Worm (Caenorhabditis elegans): ENCODE measurements around the gene tbx-33.
A peak's percentile ranks its signal among the peaks of the same experiment; 100 is the strongest.

Gene tbx-33

ce11 chrIII:11666819-11667218 is 30.2 kb upstream of the tbx-33 start:
- TF ChIP-seq bed-1 (GFP tag; IDR thresholded peaks at IDR 0.05) (no peak), C06A6.2 (GFP tag; conservative IDR thresholded peaks at IDR 0.05) (no peak), efl-1 (GFP tag; optimal IDR thresholded peaks at IDR 0.05) (no peak)

DNA sequence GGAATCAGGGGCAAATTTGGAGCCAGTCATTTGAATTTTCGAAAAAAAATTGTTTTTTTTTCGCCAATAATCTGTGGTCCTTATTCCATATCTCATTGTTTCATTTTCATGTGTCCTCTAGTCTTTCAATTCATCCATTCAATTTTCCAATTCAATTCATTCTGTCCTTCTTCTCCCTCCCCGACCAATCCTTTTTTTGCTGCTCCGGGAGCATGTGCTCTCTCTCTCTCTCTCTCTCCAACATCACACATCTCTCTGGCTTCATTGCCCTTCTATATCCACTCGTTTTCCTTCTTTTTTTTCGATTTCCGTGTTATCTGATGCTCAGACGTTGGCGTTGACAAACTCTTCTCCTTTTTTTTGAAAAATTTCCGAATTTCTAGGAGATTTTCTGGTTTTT is 26.8 kb upstream of the tbx-33 start:
- TF ChIP-seq ztf-18 (tag; optimal IDR thresholded peaks at IDR 0.05): no peak

- TF ChIP-seq nhr-80 (tag; optimal IDR thresholded peaks at IDR 0.05): peak; percentile 7
- no peak for TF ChIP-seq F57C9.4 (tag; optimal IDR thresholded peaks at IDR 0.05)
- TF ChIP-seq zfh-2 (GFP tag; conservative IDR thresholded peaks at IDR 0.05): 0 out of 2 replicates have a peak, but pooled peaks have one; percentile 8
These were observed 24.1 kb upstream of the tbx-33 start for ce11 chrIII:11660736-11661135.

DNA sequence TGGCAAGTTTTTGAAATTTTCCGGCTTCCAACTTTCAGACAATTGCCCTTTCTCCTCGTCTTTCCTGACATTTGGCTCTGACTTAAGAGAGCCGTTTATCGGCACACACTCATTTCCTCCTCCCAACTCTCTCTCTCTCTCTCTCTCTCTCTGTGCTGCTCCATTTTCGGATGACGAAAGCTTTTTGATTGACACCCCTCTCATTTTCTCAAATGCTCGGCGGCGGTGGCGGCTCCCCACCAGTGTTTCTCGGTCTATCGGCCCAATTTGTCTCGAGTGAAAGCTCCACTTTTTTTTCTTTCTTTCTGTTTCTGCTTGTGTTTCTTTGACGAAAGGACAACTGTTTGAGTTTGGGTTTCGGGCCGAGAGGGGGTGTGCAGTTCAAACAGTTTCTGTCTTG is 23.2 kb upstream of the tbx-33 start:
- TF ChIP-seq cebp-1 (GFP tag; IDR thresholded peaks at IDR 0.05) (no peak), cebp-1 (tag; optimal IDR thresholded peaks at IDR 0.05) (peak; percentile 42), B0019.2 (GFP tag; conservative IDR thresholded peaks at IDR 0.05) (no peak), attf-5 (GFP tag; optimal IDR thresholded peaks at IDR 0.05) (peak; percentile 22), dox-1 (GFP tag; IDR thresholded peaks at IDR 0.05) (peak; percentile 10; the same call in 1 of the 2 replicates), zfh-2 (GFP tag; conservative IDR thresholded peaks at IDR 0.05) (peak; percentile 82), mcd-1 (GFP tag; IDR thresholded peaks at IDR 0.05) (0 out of 2 replicates have a peak, but pooled peaks have one; percentile 26), nhr-80 (tag; optimal IDR thresholded peaks at IDR 0.05) (peak; percentile 61), gei-17 (GFP tag; optimal IDR thresholded peaks at IDR 0.05) (no peak)

- no peak for TF ChIP-seq cebp-2 (GFP tag; IDR thresholded peaks at IDR 0.05)
- no peak for TF ChIP-seq F39B2.1 (GFP tag; IDR thresholded peaks at IDR 0.05)
- TF ChIP-seq nhr-179 (tag; optimal IDR thresholded peaks at IDR 0.05): no peak
- peak; percentile 42 for TF ChIP-seq nhr-80 (tag; optimal IDR thresholded peaks at IDR 0.05)
- no peak for TF ChIP-seq madf-3 (GFP tag; IDR thresholded peaks at IDR 0.05)
- TF ChIP-seq hlh-12 (tag; optimal IDR thresholded peaks at IDR 0.05): no peak
- TF ChIP-seq akir-1 (GFP tag; optimal IDR thresholded peaks at IDR 0.05): no peak
- TF ChIP-seq nhr-90 (tag; optimal IDR thresholded peaks at IDR 0.05): no peak
- no peak for TF ChIP-seq ceh-79 (tag; optimal IDR thresholded peaks at IDR 0.05)
- TF ChIP-seq attf-3 (GFP tag; conservative IDR thresholded peaks at IDR 0.05): no peak
- TF ChIP-seq aptf-2 (GFP tag; conservative IDR thresholded peaks at IDR 0.05): no peak
- TF ChIP-seq sdz-38 (tag; optimal IDR thresholded peaks at IDR 0.05): no peak
- TF ChIP-seq ccch-3 (GFP tag; optimal IDR thresholded peaks at IDR 0.05): no peak
- TF ChIP-seq let-607 (tag; optimal IDR thresholded peaks at IDR 0.05): peak in 1 of 2 experiments; percentile 17
- TF ChIP-seq efl-1 (GFP tag; optimal IDR thresholded peaks at IDR 0.05): peak; percentile 41
- TF ChIP-seq ztf-22 (GFP tag; optimal IDR thresholded peaks at IDR 0.05): no peak
- peak; percentile 52 for TF ChIP-seq ztf-26 (tag; optimal IDR thresholded peaks at IDR 0.05)
- TF ChIP-seq ztf-18 (tag; optimal IDR thresholded peaks at IDR 0.05): no peak
- TF ChIP-seq nhr-27 (tag; optimal IDR thresholded peaks at IDR 0.05): no peak
- TF ChIP-seq gei-17 (GFP tag; optimal IDR thresholded peaks at IDR 0.05): peak; percentile 33
- TF ChIP-seq attf-5 (GFP tag; optimal IDR thresholded peaks at IDR 0.05): peak; percentile 43
- TF ChIP-seq aptf-3 (GFP tag; IDR thresholded peaks at IDR 0.05): no peak
- peak; percentile 72 for TF ChIP-seq B0336.3 (GFP tag; IDR thresholded peaks at IDR 0.05)
- no peak for TF ChIP-seq mes-4 (tag; optimal IDR thresholded peaks at IDR 0.05)
- no peak for TF ChIP-seq lin-26 (GFP tag; IDR thresholded peaks at IDR 0.05)
- TF ChIP-seq mel-28 (tag; optimal IDR thresholded peaks at IDR 0.05; ENCODE audit: borderline replicate concordance): no peak
- TF ChIP-seq rcor-1 (GFP tag; IDR thresholded peaks at IDR 0.05): peak; percentile 46; the same call in 1 of the 2 replicates
- no peak for TF ChIP-seq let-526 (GFP tag; IDR thresholded peaks at IDR 0.05)
- no peak for TF ChIP-seq C06A6.2 (GFP tag; conservative IDR thresholded peaks at IDR 0.05)
- TF ChIP-seq D2030.7 (GFP tag; IDR thresholded peaks at IDR 0.05): peak; percentile 57
- 0 out of 2 replicates have a peak, but pooled peaks have one; percentile 49 for TF ChIP-seq hmg-20 (GFP tag; IDR thresholded peaks at IDR 0.05)
- no peak for TF ChIP-seq F37B4.10 (GFP tag; IDR thresholded peaks at IDR 0.05)
- TF ChIP-seq repo-1 (tag; optimal IDR thresholded peaks at IDR 0.05): no peak
These were observed 20.7 kb upstream of the tbx-33 start, which contains the start of gene crh-1 for ce11 chrIII:11657185-11657817. TSS of gene crh-1 (plus strand) at chrIII:11657767.
